Worm (Caenorhabditis elegans) whole organism, L1 larva: Measurements from ENCODE around the gene C04G6.11.

ENCODE experiments used
- Y116A8C.19 ChIP-seq: sonication (generic microtip); optimal IDR thresholded peaks from 2 replicates; lab custom pipeline; 2016; ENCODE audit warnings: missing compliant biosample characterization, missing genetic modification characterization, borderline replicate concordance
- ceh-82 ChIP-seq, 3 experiments: fragments of 150-350 bp in 1 of 3; sonication (generic microtip) in 2 of 3; optimal IDR thresholded peaks; 2 replicates each; lab custom pipeline; 2014 to 2017; ENCODE audit warnings: missing biosample characterization in 3 of 3, missing genetic modification characterization in 3 of 3
- fkh-10 ChIP-seq: sonication (generic microtip); optimal IDR thresholded peaks from 2 replicates; lab custom pipeline; 2017; ENCODE audit warnings: missing biosample characterization, missing genetic modification reagents, missing genetic modification characterization
- nhr-84 ChIP-seq: sonication (generic microtip); optimal IDR thresholded peaks from 2 replicates; lab custom pipeline; 2017; ENCODE audit warnings: missing biosample characterization, missing genetic modification characterization
- rnt-1 ChIP-seq: sonication (generic microtip); optimal IDR thresholded peaks from 2 replicates; lab custom pipeline; 2016; ENCODE audit warnings: mild to moderate bottlenecking, missing genetic modification characterization, moderate library complexity, missing compliant biosample characterization
- sptf-1 ChIP-seq: fragments of 150-350 bp; optimal IDR thresholded peaks from 2 replicates; lab custom pipeline; 2014; ENCODE audit warnings: missing biosample characterization, missing genetic modification characterization
- zag-1 ChIP-seq: fragments of 150-350 bp; optimal IDR thresholded peaks from 2 replicates; lab custom pipeline; 2014; ENCODE audit warnings: missing biosample characterization, missing genetic modification characterization

DNA sequence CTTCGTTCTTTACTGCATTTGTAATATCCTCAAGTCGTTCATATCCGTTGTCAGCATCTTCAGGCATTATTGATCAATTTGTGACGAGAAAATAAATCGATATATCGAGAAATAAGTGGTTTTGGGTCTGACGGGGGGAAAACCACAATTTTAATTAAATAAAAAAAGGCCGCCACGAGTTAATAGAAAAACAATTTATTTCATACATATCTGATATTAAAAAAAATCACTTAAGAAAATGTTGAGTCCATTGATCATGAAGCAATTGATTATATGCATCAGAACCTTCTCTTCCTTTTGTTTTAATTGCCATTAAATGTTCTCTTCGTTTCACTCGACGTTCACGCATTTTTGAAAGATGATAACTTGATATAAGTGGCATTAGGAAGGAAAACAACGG, 44.7 kb upstream of the C04G6.11 start, which contains the start of gene F58A6.5:
- TF ChIP-seq rnt-1 (tag; lab: Kevin White, UChicago) (no peak), fkh-10 (GFP tag; lab: Kevin White, UChicago) (no peak), sptf-1 (tag; lab: Kevin White, UChicago) (no peak), nhr-84 (tag; lab: Kevin White, UChicago) (no peak), zag-1 (no peak), Y116A8C.19 (no peak), ceh-82 (tag; optimal IDR thresholded peaks at IDR 0.05; lab: Kevin White, UChicago) (no peak)
